Worm (Caenorhabditis elegans) whole organism, early embryonic: ENCODE measurements around the gene Y53C12A.7.
"Not testable (repeated sequence)": the region's sequence is repeated elsewhere in the genome, so short reads cannot be mapped to it uniquely, and the experiment has no call there.

ENCODE experiments used
- B0310.2 ChIP-seq: sonication (generic microtip); optimal IDR thresholded peaks from 2 replicates; lab custom pipeline; 2016; ENCODE audit warnings: mild to moderate bottlenecking, missing genetic modification characterization, missing compliant biosample characterization
- F13C5.2 ChIP-seq: sonication (generic microtip); optimal IDR thresholded peaks from 2 replicates; lab custom pipeline; 2017; ENCODE audit warnings: mild to moderate bottlenecking, missing genetic modification characterization, inconsistent platforms, missing compliant biosample characterization
- aly-1 ChIP-seq: sonication (generic microtip); optimal IDR thresholded peaks from 2 replicates; lab custom pipeline; 2016; ENCODE audit warnings: missing genetic modification characterization, missing compliant biosample characterization
- ama-1 ChIP-seq: fragments of 150-350 bp; optimal IDR thresholded peaks from 2 replicates; lab custom pipeline; 2014
- ceh-13 ChIP-seq: fragments of 200-800 bp; sonication (Bioruptor generic); optimal IDR thresholded peaks from 2 replicates; lab custom pipeline; 2018; ENCODE audit warnings: mild to moderate bottlenecking, missing genetic modification characterization, missing compliant biosample characterization
- ceh-36 ChIP-seq: sonication (generic microtip); optimal IDR thresholded peaks from 2 replicates; lab custom pipeline; 2016; ENCODE audit warnings: missing genetic modification characterization, inconsistent platforms, missing compliant biosample characterization
- ets-7 ChIP-seq: sonication (generic microtip); optimal IDR thresholded peaks from 2 replicates; lab custom pipeline; 2016; ENCODE audit warnings: missing genotype, missing genetic modification characterization, missing compliant biosample characterization
- flt-1 ChIP-seq: fragments of 200-800 bp; sonication (Bioruptor generic); IDR thresholded peaks from 2 replicates; pipeline ENCODE4 v1.3.6; 2022; ENCODE audit warnings: missing genetic modification characterization, missing compliant biosample characterization
- hmbx-1 ChIP-seq: sonication (generic microtip); optimal IDR thresholded peaks from 2 replicates; lab custom pipeline; 2016; ENCODE audit warnings: mild to moderate bottlenecking, missing genetic modification characterization, missing compliant biosample characterization
- hmg-4 ChIP-seq: fragments of 200-800 bp; sonication (Bioruptor generic); optimal IDR thresholded peaks from 2 replicates; lab custom pipeline; 2018; ENCODE audit warnings: mild to moderate bottlenecking, missing genetic modification characterization, missing compliant biosample characterization
- hnd-1 ChIP-seq: sonication (generic microtip); optimal IDR thresholded peaks from 2 replicates; lab custom pipeline; 2016; ENCODE audit warnings: missing genetic modification characterization, missing compliant biosample characterization
- pes-1 ChIP-seq: fragments of 200-800 bp; sonication (Bioruptor generic); IDR thresholded peaks from 2 replicates; pipeline ENCODE4 v1.3.6; 2022; ENCODE audit warnings: missing genetic modification reagents, missing genetic modification characterization, missing compliant biosample characterization
- scrt-1 ChIP-seq: fragments of 200-800 bp; sonication (Bioruptor generic); IDR thresholded peaks from 2 replicates; pipeline ENCODE4 v1.3.6; 2022; ENCODE audit warnings: missing genetic modification characterization, missing compliant biosample characterization
- sea-1 ChIP-seq: fragments of 200-800 bp; sonication (Bioruptor generic); conservative IDR thresholded peaks from 2 replicates; pipeline ENCODE4 v1.3.6; 2022; ENCODE audit warnings: missing genetic modification characterization, missing compliant biosample characterization
- tbx-11 ChIP-seq: fragments of 200-800 bp; sonication (Bioruptor generic); IDR thresholded peaks from 2 replicates; pipeline ENCODE4 v1.3.6; 2022; ENCODE audit warnings: missing genetic modification characterization, missing compliant biosample characterization
- tbx-37 ChIP-seq: fragments of 200-800 bp; sonication (Bioruptor generic); conservative IDR thresholded peaks from 2 replicates; pipeline ENCODE4 v1.3.6; 2022; ENCODE audit warnings: missing genetic modification reagents, missing genetic modification characterization, missing compliant biosample characterization
- tra-4 ChIP-seq: sonication (generic microtip); optimal IDR thresholded peaks from 2 replicates; lab custom pipeline; 2017; ENCODE audit warnings: missing genetic modification characterization, missing compliant biosample characterization

The Y53C12A.7 gene

DNA sequence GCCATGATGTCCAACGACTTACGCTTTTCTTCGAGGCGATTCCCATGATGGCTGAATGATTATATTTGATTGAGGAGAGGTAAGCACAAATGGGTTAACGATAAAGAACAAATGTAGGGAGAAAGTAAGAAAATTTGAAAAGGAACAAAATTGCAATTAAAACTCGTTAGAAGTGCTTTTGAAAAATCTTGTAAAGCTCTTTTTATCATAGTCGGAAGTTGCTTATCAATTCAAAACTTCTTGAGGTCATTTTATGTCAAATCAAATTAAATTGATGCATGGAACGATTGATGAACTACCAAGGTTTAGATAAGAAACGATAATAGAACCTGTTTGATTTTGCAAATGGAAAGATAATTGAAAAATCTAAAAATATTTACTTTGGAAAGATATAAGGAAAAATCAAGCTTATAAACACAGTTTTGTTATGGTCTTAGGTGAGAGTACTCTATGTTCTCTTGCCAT is 8.5 kb downstream of the Y53C12A.7 start, which contains the start of gene glt-5:
glt-5 (minus strand) TSS at position 51 of the 465 bp plus-strand sequence.
- TF ChIP-seq hmg-4 (GFP tag; lab: Kevin White, UChicago) = no peak
- no peak for TF ChIP-seq pes-1 (GFP tag; lab: Robert Waterston, UW)
- TF ChIP-seq hmbx-1 (tag; lab: Kevin White, UChicago) = no peak

DNA sequence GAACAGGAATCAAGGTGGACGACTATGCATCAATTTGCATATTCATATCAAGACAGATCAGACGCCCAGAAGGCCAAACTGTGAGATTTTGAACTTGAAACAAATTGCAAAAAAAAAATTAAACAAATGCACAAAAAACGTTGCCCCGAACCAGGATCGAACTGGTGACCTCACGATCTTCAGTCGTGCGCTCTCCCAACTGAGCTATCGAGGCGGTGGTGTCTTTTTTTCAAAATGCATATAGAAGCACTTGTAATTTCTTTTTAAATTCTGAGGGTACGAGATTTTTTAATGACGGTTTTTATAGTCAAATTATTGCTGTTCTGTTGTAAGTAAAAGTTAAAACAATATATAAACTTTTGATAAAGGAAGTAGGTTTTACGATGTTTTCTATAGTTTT is 12.7 kb downstream of the Y53C12A.7 start:
- 0 out of 2 replicates have a peak, but pooled peaks have one; percentile 27 for TF ChIP-seq scrt-1 (GFP tag; lab: Robert Waterston, UW)
- TF ChIP-seq sea-1 (GFP tag; lab: Robert Waterston, UW) = 0 out of 2 replicates have a peak, but pooled peaks have one; percentile 28
- no peak for TF ChIP-seq ceh-36

DNA sequence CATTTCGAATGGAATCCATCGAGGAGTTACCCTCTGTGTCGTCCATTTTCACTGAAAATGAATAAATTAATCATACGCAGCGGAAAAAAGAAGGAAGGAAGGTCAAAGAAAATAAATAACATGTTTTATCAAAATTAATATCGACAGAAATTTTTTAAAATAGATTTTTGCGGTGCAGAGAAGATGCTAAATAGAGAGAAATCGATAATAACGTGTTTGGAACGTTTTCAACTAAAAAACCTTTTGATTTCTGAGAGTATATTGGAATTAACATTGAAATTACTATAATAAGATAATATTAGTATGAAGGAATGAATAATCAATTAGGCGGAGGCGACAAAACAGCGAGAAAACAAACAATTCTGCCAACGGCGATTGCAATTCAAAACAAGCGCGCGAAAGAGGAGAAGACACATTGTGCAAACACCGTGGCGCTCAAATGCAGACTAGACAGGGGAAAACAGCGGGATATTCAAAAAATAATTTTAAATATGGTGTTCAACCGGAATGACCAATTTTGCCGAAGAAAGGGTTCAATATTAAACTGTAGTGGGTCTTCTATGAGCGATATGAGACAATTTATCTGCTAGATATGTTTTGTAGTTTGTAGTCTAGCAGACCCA is 16.2 kb downstream of the Y53C12A.7 start, which contains the start of gene wee-1.3:
wee-1.3 (minus strand) TSS at position 51 of the 623 bp plus-strand sequence.
- TF ChIP-seq tbx-11 (GFP tag; lab: Robert Waterston, UW) = no peak
- TF ChIP-seq ceh-36 = no peak
- peak; percentile 40 for TF ChIP-seq hmg-4 (GFP tag; lab: Kevin White, UChicago)
- TF ChIP-seq ceh-13 (GFP tag; lab: Kevin White, UChicago) = no peak
- TF ChIP-seq pes-1 (GFP tag; lab: Robert Waterston, UW) = no peak
- TF ChIP-seq tbx-37 (GFP tag; lab: Robert Waterston, UW) = peak; percentile 7; the same call in 1 of the 2 replicates
- TF ChIP-seq F13C5.2 (tag; lab: Kevin White, UChicago) = peak; percentile 74
- no peak for TF ChIP-seq hmbx-1 (tag; lab: Kevin White, UChicago)
- no peak for TF ChIP-seq ets-7 (tag; lab: Kevin White, UChicago)

DNA sequence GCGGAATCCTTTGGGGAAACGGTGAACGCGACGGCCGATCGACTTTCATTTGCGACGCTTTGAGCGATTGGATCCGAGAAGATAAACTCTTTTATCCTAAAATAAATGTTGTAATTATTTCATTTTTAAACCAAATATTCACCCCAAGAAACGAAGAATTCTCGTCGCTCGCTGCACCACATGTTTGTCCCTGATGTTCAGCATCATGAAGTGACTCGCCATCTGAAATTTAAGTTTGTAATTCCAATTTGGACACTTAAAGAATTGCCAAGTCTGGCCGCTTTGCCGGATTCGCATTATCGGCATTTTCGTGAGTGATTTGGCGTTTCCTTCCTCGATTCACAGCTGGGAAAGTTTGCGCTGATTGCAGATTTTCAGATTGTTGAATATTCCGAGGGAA is 17.6 kb downstream of the Y53C12A.7 start, which contains the start of gene Y53C12A.6:
Y53C12A.6 (minus strand) TSS at position 101 of the 400 bp plus-strand sequence.
- TF ChIP-seq ets-7 (tag; lab: Kevin White, UChicago) = no peak

DNA sequence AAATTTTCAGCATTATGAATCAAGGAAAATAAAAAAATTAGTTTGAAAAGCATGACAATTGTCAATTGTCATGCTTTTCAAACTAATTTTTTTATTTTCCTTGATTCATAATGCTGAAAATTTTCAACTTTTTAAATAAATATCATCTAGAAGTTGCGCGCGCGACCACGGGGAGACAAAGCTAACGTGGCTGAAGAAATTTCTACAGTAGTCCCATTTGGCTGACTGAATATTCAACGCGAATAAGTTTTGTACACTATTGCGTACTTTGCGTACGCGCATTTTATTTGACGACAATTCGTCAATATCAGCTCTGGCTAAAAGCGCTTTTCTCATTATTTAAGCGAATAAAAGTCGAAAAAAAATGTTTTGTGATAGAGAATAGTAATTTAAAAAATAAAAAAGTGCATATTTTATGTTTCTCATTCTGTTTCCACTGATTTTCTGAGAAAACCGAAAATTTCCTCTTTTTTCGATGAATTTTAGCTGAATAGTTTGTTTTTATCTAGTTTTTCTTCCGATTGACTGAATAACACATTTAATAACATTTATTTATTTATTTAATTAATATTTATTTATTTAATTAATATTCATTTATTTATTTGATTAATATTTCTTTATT is 18.4 kb downstream of the Y53C12A.7 start, which contains the start of gene Y53C12A.11:
Y53C12A.11 (minus strand) TSS at position 68 of the 622 bp plus-strand sequence.
- not testable (repeated sequence) for TF ChIP-seq hmbx-1 (tag; lab: Kevin White, UChicago); tbx-11 (GFP tag; lab: Robert Waterston, UW); B0310.2 (tag; lab: Kevin White, UChicago)

DNA sequence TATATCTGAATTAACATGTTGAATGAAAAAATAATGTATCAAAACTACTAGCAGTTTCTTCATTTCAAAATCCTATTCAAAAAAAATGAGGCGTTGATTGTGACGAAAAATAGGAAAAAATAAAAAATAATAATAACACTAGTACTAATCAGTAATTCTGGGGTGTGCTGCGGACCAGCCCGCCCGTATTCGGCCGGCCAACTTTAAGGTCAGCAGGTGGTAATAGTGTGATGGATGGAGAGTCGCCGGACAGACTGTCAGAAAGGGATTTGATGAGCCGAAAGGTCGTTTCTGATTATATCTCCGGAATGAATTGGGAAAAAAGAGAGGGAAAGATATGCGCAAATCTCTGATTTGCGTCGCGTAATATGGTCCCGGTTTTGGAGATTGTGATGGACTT is 24.1 kb downstream of the Y53C12A.7 start, which contains the start of gene cutl-2:
cutl-2 (minus strand) TSS at position 210 of the 400 bp plus-strand sequence.
- no peak for TF ChIP-seq hnd-1 (tag; lab: Kevin White, UChicago)
- no peak for TF ChIP-seq aly-1
- TF ChIP-seq ceh-13 (GFP tag; lab: Kevin White, UChicago) = no peak
- TF ChIP-seq ets-7 (tag; lab: Kevin White, UChicago) = no peak
- TF ChIP-seq sea-1 (GFP tag; lab: Robert Waterston, UW) = no peak
- no peak for TF ChIP-seq tra-4
- TF ChIP-seq hmg-4 (GFP tag; lab: Kevin White, UChicago) = no peak
- TF ChIP-seq scrt-1 (GFP tag; lab: Robert Waterston, UW) = no peak
- no peak for TF ChIP-seq pes-1 (GFP tag; lab: Robert Waterston, UW)
- TF ChIP-seq ama-1 (lab: Kevin White, UChicago) = no peak
- no peak for TF ChIP-seq B0310.2 (tag; lab: Kevin White, UChicago)
- no peak for TF ChIP-seq hmbx-1 (tag; lab: Kevin White, UChicago)
- no peak for TF ChIP-seq F13C5.2 (tag; lab: Kevin White, UChicago)
- no peak for TF ChIP-seq tbx-11 (GFP tag; lab: Robert Waterston, UW)
- TF ChIP-seq flt-1 = no peak
- no peak for TF ChIP-seq ceh-36
- no peak for TF ChIP-seq tbx-37 (GFP tag; lab: Robert Waterston, UW)

DNA sequence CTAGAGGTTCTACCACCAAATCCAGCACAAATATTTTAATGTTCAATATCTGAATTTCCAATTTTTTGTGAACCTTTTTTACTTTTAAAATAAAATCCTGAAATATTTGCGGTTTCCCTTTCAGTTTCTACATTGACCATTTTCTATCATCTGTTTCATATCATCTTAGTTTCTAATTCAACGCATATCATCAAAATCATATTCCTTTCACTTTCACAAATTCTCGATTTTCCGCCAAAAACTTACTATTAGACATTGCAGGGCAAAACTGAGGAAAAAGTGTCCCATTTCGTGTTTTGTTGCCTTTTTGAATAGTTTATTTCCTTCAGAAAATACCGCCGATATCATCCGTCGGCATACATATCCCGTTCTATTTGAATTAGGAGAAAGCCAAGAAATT is 24.7 kb downstream of the Y53C12A.7 start:
- TF ChIP-seq ama-1 (lab: Kevin White, UChicago) (no peak), hmg-4 (GFP tag; lab: Kevin White, UChicago) (no peak), scrt-1 (GFP tag; lab: Robert Waterston, UW) (no peak), aly-1 (no peak), hnd-1 (tag; lab: Kevin White, UChicago) (no peak), ceh-13 (GFP tag; lab: Kevin White, UChicago) (no peak), B0310.2 (tag; lab: Kevin White, UChicago) (no peak), tbx-37 (GFP tag; lab: Robert Waterston, UW) (no peak), tra-4 (no peak), hmbx-1 (tag; lab: Kevin White, UChicago) (no peak)

DNA sequence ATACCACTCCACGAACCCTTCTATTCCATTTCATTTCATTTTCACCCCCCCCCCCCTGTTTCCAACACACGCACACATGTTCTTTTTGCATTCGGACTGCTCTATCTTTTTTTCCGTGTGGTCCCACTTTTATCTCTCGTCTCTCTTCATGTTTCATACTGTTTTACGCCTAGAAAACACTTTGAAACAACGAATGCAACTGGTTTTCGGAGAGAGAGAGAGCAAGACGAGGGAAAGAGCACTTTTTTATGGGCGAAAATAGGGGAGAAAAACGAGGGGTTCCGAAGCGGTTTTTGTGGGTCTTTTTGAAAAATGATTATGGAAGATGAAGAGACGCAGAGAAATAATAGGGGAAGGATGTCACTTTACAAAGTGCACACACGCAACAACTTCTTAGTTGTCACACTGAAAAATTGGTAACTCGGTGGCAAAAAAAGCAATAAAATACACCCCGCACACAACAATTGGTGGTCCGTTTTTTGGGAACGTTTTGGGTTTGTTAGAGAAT is 26.9 kb downstream of the Y53C12A.7 start:
- no peak for TF ChIP-seq ets-7 (tag; lab: Kevin White, UChicago)
- no peak for TF ChIP-seq ama-1 (lab: Kevin White, UChicago)
- TF ChIP-seq hmbx-1 (tag; lab: Kevin White, UChicago) = no peak
- TF ChIP-seq hmg-4 (GFP tag; lab: Kevin White, UChicago) = no peak
- no peak for TF ChIP-seq B0310.2 (tag; lab: Kevin White, UChicago)
- no peak for TF ChIP-seq tbx-11 (GFP tag; lab: Robert Waterston, UW)
- TF ChIP-seq tbx-37 (GFP tag; lab: Robert Waterston, UW) = no peak
- TF ChIP-seq flt-1 = no peak
- no peak for TF ChIP-seq pes-1 (GFP tag; lab: Robert Waterston, UW)
- no peak for TF ChIP-seq hnd-1 (tag; lab: Kevin White, UChicago)
- TF ChIP-seq F13C5.2 (tag; lab: Kevin White, UChicago) = no peak
- no peak for TF ChIP-seq aly-1
- no peak for TF ChIP-seq tra-4
- TF ChIP-seq ceh-36 = no peak
- no peak for TF ChIP-seq sea-1 (GFP tag; lab: Robert Waterston, UW)
- no peak for TF ChIP-seq scrt-1 (GFP tag; lab: Robert Waterston, UW)
- no peak for TF ChIP-seq ceh-13 (GFP tag; lab: Kevin White, UChicago)
